Fruit fly (Drosophila melanogaster) whole organism, embryonic: ENCODE data around the gene CG33111.

Experiments
- BEAF-32 ChIP-seq: fragments of 200-800 bp; sonication (Bioruptor generic); optimal IDR thresholded peaks from 3 replicates; lab custom pipeline; 2017; ENCODE audit warnings: missing biosample characterization, missing genetic modification characterization, mild to moderate bottlenecking, moderate library complexity, missing genetic modification reagents
- CG10209 ChIP-seq: fragments of 200-800 bp; sonication (Bioruptor generic); optimal IDR thresholded peaks from 3 replicates; lab custom pipeline; 2017; ENCODE audit warnings: missing biosample characterization, mild to moderate bottlenecking, missing genetic modification characterization, missing genetic modification reagents
- CG10366 ChIP-seq: fragments of 200-800 bp; sonication (Bioruptor generic); IDR thresholded peaks from 2 replicates; pipeline ENCODE4 v1.3.6; 2022; ENCODE audit warnings: missing biosample characterization, missing genetic modification characterization
- CG11456 ChIP-seq: fragments of 200-800 bp; sonication (Bioruptor generic); IDR thresholded peaks from 3 replicates; pipeline ENCODE4 v1.3.6; 2022; ENCODE audit warnings: missing biosample characterization, missing genetic modification characterization
- CG12155 ChIP-seq: fragments of 200-800 bp; sonication (Bioruptor generic); optimal IDR thresholded peaks from 3 replicates; lab custom pipeline; 2016; ENCODE audit warnings: missing biosample characterization, missing genetic modification characterization
- CG12299 ChIP-seq: fragments of 200-800 bp; sonication (Bioruptor generic); optimal IDR thresholded peaks from 2 replicates; lab custom pipeline; 2018; ENCODE audit warnings: missing biosample characterization, mild to moderate bottlenecking, missing genetic modification characterization
- CG13123 ChIP-seq: fragments of 200-800 bp; sonication (Bioruptor generic); optimal IDR thresholded peaks from 2 replicates; lab custom pipeline; 2016; ENCODE audit warnings: missing biosample characterization, missing genetic modification characterization
- CG13296 ChIP-seq: fragments of 200-800 bp; sonication (Bioruptor generic); optimal IDR thresholded peaks from 3 replicates; lab custom pipeline; 2018; ENCODE audit warnings: missing biosample characterization, mild to moderate bottlenecking, missing genetic modification characterization
- CG1529 ChIP-seq: fragments of 200-800 bp; sonication (Bioruptor generic); optimal IDR thresholded peaks from 3 replicates; lab custom pipeline; 2018; ENCODE audit warnings: missing biosample characterization, missing genetic modification characterization
- CG15601 ChIP-seq: fragments of 200-800 bp; sonication (Bioruptor generic); optimal IDR thresholded peaks from 3 replicates; lab custom pipeline; 2019; ENCODE audit warnings: missing biosample characterization, mild to moderate bottlenecking, missing genetic modification characterization, moderate library complexity
- CG16815 ChIP-seq: fragments of 200-800 bp; sonication (Bioruptor generic); optimal IDR thresholded peaks from 3 replicates; lab custom pipeline; 2017; ENCODE audit warnings: missing biosample characterization, mild to moderate bottlenecking, missing genetic modification characterization
- CG17186 ChIP-seq: fragments of 200-800 bp; sonication (Bioruptor generic); optimal IDR thresholded peaks from 3 replicates; lab custom pipeline; 2017; ENCODE audit warnings: missing biosample characterization, missing genetic modification reagents, missing genetic modification characterization
- CG17328 ChIP-seq: fragments of 200-800 bp; sonication (Bioruptor generic); IDR thresholded peaks from 2 replicates; pipeline ENCODE4 v1.3.6; 2022; ENCODE audit warnings: missing biosample characterization, missing genetic modification characterization
- CG18011 ChIP-seq: fragments of 200-800 bp; sonication (Bioruptor generic); optimal IDR thresholded peaks from 2 replicates; lab custom pipeline; 2017; ENCODE audit warnings: missing biosample characterization, missing genetic modification characterization, mild to moderate bottlenecking, moderate library complexity, missing genotype
- CG18764 ChIP-seq: fragments of 200-800 bp; sonication (Bioruptor generic); optimal IDR thresholded peaks from 3 replicates; lab custom pipeline; 2016; ENCODE audit warnings: missing biosample characterization, missing genetic modification characterization
- CG3065 ChIP-seq: fragments of 200-800 bp; sonication (Bioruptor generic); optimal IDR thresholded peaks from 2 replicates; lab custom pipeline; 2016; ENCODE audit warnings: missing biosample characterization, missing genetic modification characterization
- CG32767 ChIP-seq: fragments of 200-800 bp; sonication (Bioruptor generic); IDR thresholded peaks from 2 replicates; pipeline ENCODE4 v1.3.6; 2022; ENCODE audit warnings: missing biosample characterization, missing genetic modification characterization
- CG32772 ChIP-seq: fragments of 200-800 bp; sonication (Bioruptor generic); IDR thresholded peaks from 2 replicates; pipeline ENCODE4 v1.3.6; 2022; ENCODE audit warnings: missing biosample characterization, missing genetic modification characterization
- CG4820 ChIP-seq: fragments of 200-800 bp; sonication (Bioruptor generic); optimal IDR thresholded peaks from 3 replicates; lab custom pipeline; 2016; ENCODE audit warnings: missing biosample characterization, missing genetic modification characterization
- CG6683 ChIP-seq: fragments of 200-800 bp; sonication (Bioruptor generic); optimal IDR thresholded peaks from 2 replicates; lab custom pipeline; 2017; ENCODE audit warnings: missing biosample characterization, mild to moderate bottlenecking, missing genetic modification characterization, missing genetic modification reagents
- CG9817 ChIP-seq: fragments of 200-800 bp; sonication (Bioruptor generic); optimal IDR thresholded peaks from 2 replicates; lab custom pipeline; 2018; ENCODE audit warnings: missing biosample characterization, mild to moderate bottlenecking, missing genetic modification characterization, moderate library complexity
- Chrac-16 ChIP-seq: fragments of 200-800 bp; sonication (Bioruptor generic); optimal IDR thresholded peaks from 3 replicates; lab custom pipeline; 2016; ENCODE audit warnings: missing biosample characterization, missing genetic modification characterization
- HLH3B ChIP-seq: fragments of 200-800 bp; sonication (Bioruptor generic); IDR thresholded peaks from 2 replicates; pipeline ENCODE4 v1.3.6; 2022; ENCODE audit warnings: missing biosample characterization, missing genetic modification characterization
- HLH4C ChIP-seq: fragments of 200-800 bp; sonication (Bioruptor generic); IDR thresholded peaks from 3 replicates; pipeline ENCODE4 v1.3.6; 2022; ENCODE audit warnings: missing biosample characterization, missing genetic modification characterization; ENCODE audit not compliant: partially characterized antibody
- Hand ChIP-seq: fragments of 200-800 bp; sonication (Bioruptor generic); optimal IDR thresholded peaks from 2 replicates; lab custom pipeline; 2017; ENCODE audit warnings: mild to moderate bottlenecking, missing biosample characterization, missing genetic modification reagents, missing genetic modification characterization
- Med ChIP-seq: fragments of 200-800 bp; sonication (Bioruptor generic); peaks from one replicate; lab custom pipeline; 2016; ENCODE audit warnings: missing biosample characterization, missing genetic modification characterization, mild to moderate bottlenecking, inconsistent platforms, moderate library complexity
- Myb ChIP-seq: fragments of 200-800 bp; sonication (Bioruptor generic); optimal IDR thresholded peaks from 2 replicates; lab custom pipeline; 2016; ENCODE audit warnings: missing biosample characterization, missing genetic modification characterization
- NC2α ChIP-seq: fragments of 200-800 bp; sonication (Bioruptor generic); optimal IDR thresholded peaks from 2 replicates; lab custom pipeline; 2016; ENCODE audit warnings: missing biosample characterization, missing genetic modification characterization
- Nf-YA ChIP-seq: fragments of 200-800 bp; sonication (Bioruptor generic); IDR thresholded peaks from 2 replicates; pipeline ENCODE4 v1.3.6; 2022; ENCODE audit warnings: missing biosample characterization, missing genetic modification characterization
- PHDP ChIP-seq: fragments of 200-800 bp; sonication (Bioruptor generic); optimal IDR thresholded peaks from 3 replicates; lab custom pipeline; 2018; ENCODE audit warnings: missing biosample characterization, mild to moderate bottlenecking, missing genetic modification characterization, moderate library complexity
- Poxn ChIP-seq: fragments of 200-800 bp; sonication (Bioruptor generic); IDR thresholded peaks from 2 replicates; pipeline ENCODE4 v1.3.6; 2022; ENCODE audit warnings: missing biosample characterization, missing genetic modification characterization
- Scr ChIP-seq: fragments of 200-800 bp; sonication (Bioruptor generic); IDR thresholded peaks from 2 replicates; pipeline ENCODE4 v1.3.6; 2022; ENCODE audit warnings: missing biosample characterization, missing genetic modification characterization; ENCODE audit not compliant: partially characterized antibody
- Sin3A ChIP-seq: fragments of >200 bp; optimal IDR thresholded peaks from 2 replicates; lab custom pipeline; 2018
- cas ChIP-seq: fragments of 200-800 bp; sonication (Bioruptor generic); IDR thresholded peaks from 2 replicates; pipeline ENCODE4 v1.3.6; 2022; ENCODE audit warnings: missing biosample characterization, missing genetic modification characterization
- cg ChIP-seq: fragments of 200-800 bp; sonication (Bioruptor generic); optimal IDR thresholded peaks from 3 replicates; lab custom pipeline; 2019; ENCODE audit warnings: missing biosample characterization, mild to moderate bottlenecking, missing genetic modification characterization, moderate library complexity
- dmrt11E ChIP-seq: fragments of 200-800 bp; sonication (Bioruptor generic); optimal IDR thresholded peaks from 3 replicates; lab custom pipeline; 2018; ENCODE audit warnings: missing biosample characterization, mild to moderate bottlenecking, missing genetic modification characterization, moderate library complexity
- fd96Cb ChIP-seq: fragments of 200-800 bp; sonication (Bioruptor generic); optimal IDR thresholded peaks from 2 replicates; lab custom pipeline; 2018; ENCODE audit warnings: missing biosample characterization, mild to moderate bottlenecking, missing genetic modification characterization, moderate library complexity
- fu2 ChIP-seq: fragments of 200-800 bp; sonication (Bioruptor generic); optimal IDR thresholded peaks from 2 replicates; lab custom pipeline; 2016; ENCODE audit warnings: missing biosample characterization, missing genetic modification characterization
- grn ChIP-seq: fragments of 200-800 bp; sonication (Bioruptor generic); optimal IDR thresholded peaks from 3 replicates; lab custom pipeline; 2017; ENCODE audit warnings: missing biosample characterization, missing genetic modification characterization
- ham ChIP-seq: fragments of 200-800 bp; sonication (Bioruptor generic); IDR thresholded peaks from 2 replicates; pipeline ENCODE4 v1.3.6; 2022; ENCODE audit warnings: missing biosample characterization, missing genetic modification characterization
- jigr1 ChIP-seq: fragments of 200-800 bp; sonication (Bioruptor generic); IDR thresholded peaks from 3 replicates; pipeline ENCODE4 v1.3.6; 2022; ENCODE audit warnings: missing biosample characterization, missing genetic modification characterization
- nerfin-1 ChIP-seq: fragments of 200-800 bp; sonication (Bioruptor generic); optimal IDR thresholded peaks from 3 replicates; lab custom pipeline; 2019; ENCODE audit warnings: missing biosample characterization, mild to moderate bottlenecking, missing genetic modification characterization, moderate library complexity
- pfk ChIP-seq: fragments of 200-800 bp; sonication (Bioruptor generic); optimal IDR thresholded peaks from 2 replicates; lab custom pipeline; 2018; ENCODE audit warnings: missing biosample characterization, mild to moderate bottlenecking, missing genetic modification characterization, moderate library complexity
- pita ChIP-seq: fragments of 200-800 bp; sonication (Bioruptor generic); optimal IDR thresholded peaks from 2 replicates; lab custom pipeline; 2017; ENCODE audit warnings: missing biosample characterization, mild to moderate bottlenecking, missing genetic modification characterization
- row ChIP-seq: fragments of 200-800 bp; sonication (Bioruptor generic); IDR thresholded peaks from 3 replicates; pipeline ENCODE4 v1.3.6; 2022; ENCODE audit warnings: missing biosample characterization, missing genetic modification characterization
- salm ChIP-seq: fragments of 200-800 bp; sonication (Bioruptor generic); optimal IDR thresholded peaks from 2 replicates; lab custom pipeline; 2018; ENCODE audit warnings: missing biosample characterization, mild to moderate bottlenecking, missing genetic modification characterization
- sd ChIP-seq: fragments of 200-800 bp; sonication (Bioruptor generic); optimal IDR thresholded peaks from 3 replicates; lab custom pipeline; 2018; ENCODE audit warnings: missing biosample characterization, mild to moderate bottlenecking, missing genetic modification characterization, moderate library complexity
- sisA ChIP-seq: fragments of 200-800 bp; sonication (Bioruptor generic); IDR thresholded peaks from 2 replicates; pipeline ENCODE4 v1.3.6; 2022; ENCODE audit warnings: missing biosample characterization, missing genetic modification characterization
- slp2 ChIP-seq: fragments of 200-800 bp; sonication (Bioruptor generic); optimal IDR thresholded peaks from 2 replicates; lab custom pipeline; 2016; ENCODE audit warnings: missing biosample characterization, missing genetic modification characterization
- tgo ChIP-seq: fragments of 200-800 bp; sonication (Bioruptor generic); IDR thresholded peaks from 3 replicates; pipeline ENCODE4 v1.3.6; 2022; ENCODE audit warnings: missing biosample characterization, missing genetic modification characterization
- wek ChIP-seq: fragments of 200-800 bp; sonication (Bioruptor generic); optimal IDR thresholded peaks from 3 replicates; lab custom pipeline; 2018; ENCODE audit warnings: missing biosample characterization, mild to moderate bottlenecking, missing genetic modification characterization, moderate library complexity

The CG33111 gene

dm6 chr3R:23767417-23767853, 51.6 kb downstream of the CG33111 start, which contains the start of the genes CG10214 and CG10375 (continued):
- peak; percentile 60 for TF ChIP-seq slp2
- no peak for TF ChIP-seq Nf-YA (GFP tag; lab: Robert Waterston, UW)
- TF ChIP-seq HLH4C (GFP tag; lab: Robert Waterston, UW) = no peak; the same call in 2 of the 3 replicates
- TF ChIP-seq salm (tag; lab: Kevin White, UChicago) = peak; percentile 41
- TF ChIP-seq jigr1 (GFP tag; lab: Robert Waterston, UW) = no peak
- TF ChIP-seq HLH3B (GFP tag; lab: Robert Waterston, UW) = peak; percentile 44; the same call in 1 of the 2 replicates
- peak; percentile 73 for TF ChIP-seq CG18764 (GFP tag; lab: Kevin White, UChicago)
- TF ChIP-seq cas (GFP tag; lab: Robert Waterston, UW) = 0 out of 2 replicates have a peak, but pooled peaks have one; percentile 38
- TF ChIP-seq sisA (GFP tag; lab: Robert Waterston, UW) = peak; percentile 60
- TF ChIP-seq CG16815 (GFP tag; lab: Kevin White, UChicago) = peak; percentile 20
- peak; percentile 20 for TF ChIP-seq grn (GFP tag; lab: Kevin White, UChicago)
- peak; percentile 8 for TF ChIP-seq CG18011
- peak; percentile 66 for TF ChIP-seq CG9817 (tag; lab: Kevin White, UChicago)
- TF ChIP-seq CG17186 (GFP tag; lab: Kevin White, UChicago) = peak; percentile 80
- TF ChIP-seq Poxn (GFP tag; lab: Robert Waterston, UW) = no peak
- TF ChIP-seq CG6683 (GFP tag; lab: Kevin White, UChicago) = peak; percentile 48
- peak; percentile 71 for TF ChIP-seq sd (tag; lab: Kevin White, UChicago)
- peak; percentile 67 for TF ChIP-seq NC2α (GFP tag; lab: Kevin White, UChicago)
- peak; percentile 98 for TF ChIP-seq Med (GFP tag; lab: Kevin White, UChicago)
- peak; percentile 85 for TF ChIP-seq row (GFP tag; lab: Robert Waterston, UW)
- TF ChIP-seq ham (GFP tag; lab: Robert Waterston, UW) = no peak
- TF ChIP-seq pfk = no peak
- TF ChIP-seq fu2 (GFP tag; lab: Kevin White, UChicago) = peak; percentile 79
- TF ChIP-seq Hand (GFP tag; lab: Kevin White, UChicago) = no peak
- TF ChIP-seq Scr (GFP tag; lab: Robert Waterston, UW) = peak; percentile 52
- no peak for TF ChIP-seq CG11456 (GFP tag; lab: Robert Waterston, UW)
- peak; percentile 61; the same call in 2 of the 3 replicates for TF ChIP-seq tgo (GFP tag; lab: Robert Waterston, UW)
- peak; percentile 64 for TF ChIP-seq dmrt11E
- peak; percentile 70 for TF ChIP-seq Chrac-16 (GFP tag; lab: Kevin White, UChicago)
- TF ChIP-seq CG10209 (GFP tag; lab: Kevin White, UChicago) = peak; percentile 57
- TF ChIP-seq BEAF-32 (GFP tag; lab: Kevin White, UChicago) = peak; percentile 72
- TF ChIP-seq pita (GFP tag; lab: Kevin White, UChicago) = no peak
- peak; percentile 82 for TF ChIP-seq CG12155 (GFP tag; lab: Kevin White, UChicago)
- TF ChIP-seq CG17328 (GFP tag; lab: Robert Waterston, UW) = peak; percentile 67
- TF ChIP-seq CG15601 = peak; percentile 66
- peak; percentile 64 for TF ChIP-seq nerfin-1 (tag; lab: Kevin White, UChicago)
- peak; percentile 42; the same call in 1 of the 2 replicates for TF ChIP-seq CG10366 (GFP tag; lab: Robert Waterston, UW)
- TF ChIP-seq CG13123 (GFP tag; lab: Kevin White, UChicago) = peak; percentile 53
- TF ChIP-seq CG3065 (GFP tag; lab: Kevin White, UChicago) = peak; percentile 54
- peak; percentile 85 for TF ChIP-seq Myb
- peak; percentile 24 for TF ChIP-seq CG1529 (GFP tag; lab: Kevin White, UChicago)
- peak; percentile 70 for TF ChIP-seq CG4820
- TF ChIP-seq fd96Cb (tag; lab: Kevin White, UChicago) = peak; percentile 26
- TF ChIP-seq CG32772 (GFP tag; lab: Robert Waterston, UW) = peak; percentile 48; the same call in 1 of the 2 replicates
- peak; percentile 71 for TF ChIP-seq PHDP
- peak; percentile 31 for TF ChIP-seq CG13296 (GFP tag; lab: Kevin White, UChicago)
- peak; percentile 32; the same call in 1 of the 2 replicates for TF ChIP-seq CG32767
- TF ChIP-seq cg (GFP tag; lab: Kevin White, UChicago) = no peak
- TF ChIP-seq wek = peak; percentile 100
- peak; percentile 93 for TF ChIP-seq Sin3A (lab: Kevin White, UChicago)
- peak; percentile 55 for TF ChIP-seq CG12299 (tag; lab: Kevin White, UChicago)
